Fruit fly (Drosophila melanogaster): ENCODE measurements around the gene COX4.

dm6 chr2L:19943112-19943511 is 15.4 kb upstream of the COX4 start:
- TF ChIP-seq fd59A (GFP tag; optimal IDR thresholded peaks at IDR 0.05) (no peak), Gug (GFP tag; IDR thresholded peaks at IDR 0.05) (no peak), Sox102F (GFP tag; optimal IDR thresholded peaks at IDR 0.05) (no peak), Smox (GFP tag; optimal IDR thresholded peaks at IDR 0.05) (no peak)
